Worm (Caenorhabditis elegans) whole organism, midembryonic: ENCODE data around the gene F11E6.6.

Experiments used
- T22C8.4 ChIP-seq: fragments of 200-800 bp; sonication (Bioruptor generic); IDR thresholded peaks from 2 replicates; pipeline ENCODE4 v1.3.6; 2022; ENCODE audit warnings: missing genetic modification characterization, missing compliant biosample characterization
- cog-1 ChIP-seq: sonication (generic microtip); optimal IDR thresholded peaks from 2 replicates; lab custom pipeline; 2016; ENCODE audit warnings: missing genetic modification characterization, missing compliant biosample characterization
- flt-1 ChIP-seq: fragments of 200-800 bp; sonication (Bioruptor generic); IDR thresholded peaks from 2 replicates; pipeline ENCODE4 v1.3.6; 2022; ENCODE audit warnings: missing genetic modification characterization, missing compliant biosample characterization
- klf-2 ChIP-seq: fragments of 200-800 bp; sonication (Bioruptor generic); conservative IDR thresholded peaks from 2 replicates; pipeline ENCODE4 v1.3.6; 2022; ENCODE audit warnings: missing genetic modification reagents, missing genetic modification characterization, missing compliant biosample characterization
- med-1 ChIP-seq: sonication (generic microtip); optimal IDR thresholded peaks from 2 replicates; lab custom pipeline; 2017; ENCODE audit warnings: missing genetic modification characterization, mild to moderate bottlenecking, missing compliant biosample characterization, antibody characterized with exemption, missing genetic modification reagents; ENCODE audit not compliant: insufficient read depth
- ref-1 ChIP-seq: fragments of 200-800 bp; sonication (Bioruptor generic); conservative IDR thresholded peaks from 2 replicates; pipeline ENCODE4 v1.3.6; 2022; ENCODE audit warnings: missing genetic modification reagents, missing genetic modification characterization, missing compliant biosample characterization
- tab-1 ChIP-seq: fragments of 200-800 bp; sonication (Bioruptor generic); IDR thresholded peaks from 2 replicates; pipeline ENCODE4 v1.3.6; 2022; ENCODE audit warnings: missing genetic modification characterization, missing compliant biosample characterization
- ztf-23 ChIP-seq: fragments of 200-800 bp; sonication (Bioruptor generic); IDR thresholded peaks from 2 replicates; pipeline ENCODE4 v1.3.6; 2022; ENCODE audit warnings: missing genetic modification reagents, missing genetic modification characterization, missing compliant biosample characterization
- ztf-29 ChIP-seq: fragments of 200-800 bp; sonication (Bioruptor generic); IDR thresholded peaks from 2 replicates; pipeline ENCODE4 v1.3.6; 2022; ENCODE audit warnings: missing genetic modification reagents, missing genetic modification characterization, missing compliant biosample characterization

The F11E6.6 gene

DNA sequence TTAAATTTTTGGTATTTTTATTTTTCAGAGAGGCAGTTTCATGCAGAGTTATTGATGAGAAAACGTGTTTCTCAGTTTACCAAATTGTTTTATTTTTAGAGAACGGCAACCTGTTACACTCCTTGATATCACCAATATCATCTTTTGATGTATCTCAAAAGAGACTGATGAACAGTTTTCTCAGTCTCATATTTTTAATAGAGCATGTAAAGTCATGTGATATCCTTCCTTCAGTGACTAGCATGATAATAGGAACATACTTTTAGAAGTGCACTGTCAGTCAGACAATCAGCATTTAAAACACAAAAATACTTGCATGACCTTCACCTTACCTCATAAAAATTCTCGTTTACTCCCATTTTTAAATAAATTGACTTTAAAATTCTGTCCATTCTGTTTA lies 23.3 kb downstream of the F11E6.6 start, which contains the start of gene F11E6.11:
Gene F11E6.11, plus strand, starts transcription at position 325 of the 400 bp plus-strand sequence.
- TF ChIP-seq med-1 (no peak), flt-1 (GFP tag; lab: Robert Waterston, UW) (no peak), ztf-23 (GFP tag; lab: Robert Waterston, UW) (no peak), tab-1 (no peak), ref-1 (GFP tag; lab: Robert Waterston, UW) (no peak), T22C8.4 (GFP tag; lab: Robert Waterston, UW) (no peak), cog-1 (no peak), ztf-29 (no peak), klf-2 (GFP tag; lab: Robert Waterston, UW) (no peak)

DNA sequence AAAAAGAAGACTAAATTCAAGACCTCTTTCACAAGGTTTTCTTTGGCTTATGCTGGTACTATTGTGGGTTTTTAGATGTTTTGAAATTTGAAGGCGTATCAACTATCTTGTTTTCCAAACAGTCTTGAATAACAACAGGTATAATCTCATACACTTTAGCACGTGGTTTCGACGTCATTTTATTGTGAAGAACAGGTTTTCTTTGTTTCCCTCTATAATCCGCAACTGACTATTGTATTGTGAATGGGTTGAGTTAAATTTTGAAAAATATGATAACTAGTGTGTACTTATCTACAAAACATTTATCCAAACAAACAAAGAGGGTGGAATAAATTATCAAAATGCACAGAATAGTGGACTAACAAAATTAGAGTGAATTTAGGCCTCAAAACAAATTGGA lies 24.5 kb downstream of the F11E6.6 start:
- TF ChIP-seq tab-1 (no peak), flt-1 (GFP tag; lab: Robert Waterston, UW) (no peak), ref-1 (GFP tag; lab: Robert Waterston, UW) (no peak), cog-1 (no peak), ztf-29 (no peak), T22C8.4 (GFP tag; lab: Robert Waterston, UW) (no peak), klf-2 (GFP tag; lab: Robert Waterston, UW) (no peak), med-1 (no peak), ztf-23 (GFP tag; lab: Robert Waterston, UW) (no peak)

DNA sequence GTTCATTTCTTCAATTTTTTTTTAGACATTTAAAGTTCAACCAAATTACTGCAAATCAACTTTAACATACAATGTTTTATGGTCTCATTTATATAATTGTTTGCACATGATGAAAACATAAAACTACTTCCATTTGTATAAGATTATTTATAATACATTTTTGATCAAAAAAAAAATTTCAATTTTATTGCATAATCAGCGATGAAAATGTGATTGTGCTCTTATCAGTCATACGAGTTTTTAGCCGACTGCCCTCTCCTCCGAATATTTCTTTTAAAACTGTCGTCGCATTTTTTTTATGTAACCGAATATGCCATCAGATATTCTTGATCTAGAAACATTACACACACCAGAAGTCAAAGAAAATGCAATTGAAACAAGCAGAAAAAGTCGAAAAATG lies 25.4 kb downstream of the F11E6.6 start, which contains the start of gene F08A7.1:
Gene F08A7.1, plus strand, starts transcription at position 191 of the 400 bp plus-strand sequence.
- TF ChIP-seq ztf-29 (no peak), med-1 (no peak), ref-1 (GFP tag; lab: Robert Waterston, UW) (no peak), flt-1 (GFP tag; lab: Robert Waterston, UW) (no peak), T22C8.4 (GFP tag; lab: Robert Waterston, UW) (no peak), klf-2 (GFP tag; lab: Robert Waterston, UW) (no peak), tab-1 (no peak), cog-1 (no peak), ztf-23 (GFP tag; lab: Robert Waterston, UW) (no peak)

DNA sequence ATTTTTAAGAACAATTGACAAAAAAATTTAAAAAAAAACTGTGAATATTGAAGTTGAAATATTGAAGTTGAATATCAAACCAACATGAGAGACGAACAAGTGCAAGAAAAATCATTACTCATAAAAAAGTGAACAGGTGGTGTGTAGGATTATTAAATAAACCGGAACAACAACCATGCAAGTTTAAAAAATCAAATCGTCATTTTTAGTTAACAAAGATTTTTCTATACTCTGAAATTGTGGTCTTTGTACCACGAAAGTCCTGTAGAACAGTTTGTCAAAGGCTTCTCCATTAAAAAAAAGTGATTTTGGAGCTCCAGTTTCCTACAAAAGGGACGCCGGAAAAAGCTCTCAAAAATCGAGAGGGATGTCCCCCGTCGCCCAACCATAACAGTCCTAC lies 25.8 kb downstream of the F11E6.6 start, which contains the start of gene C06A12.19:
Gene C06A12.19, minus strand, starts transcription at position 101 of the 400 bp plus-strand sequence.
- TF ChIP-seq tab-1, result no peak
- TF ChIP-seq flt-1 (GFP tag; lab: Robert Waterston, UW), result no peak
- no peak for TF ChIP-seq med-1

DNA sequence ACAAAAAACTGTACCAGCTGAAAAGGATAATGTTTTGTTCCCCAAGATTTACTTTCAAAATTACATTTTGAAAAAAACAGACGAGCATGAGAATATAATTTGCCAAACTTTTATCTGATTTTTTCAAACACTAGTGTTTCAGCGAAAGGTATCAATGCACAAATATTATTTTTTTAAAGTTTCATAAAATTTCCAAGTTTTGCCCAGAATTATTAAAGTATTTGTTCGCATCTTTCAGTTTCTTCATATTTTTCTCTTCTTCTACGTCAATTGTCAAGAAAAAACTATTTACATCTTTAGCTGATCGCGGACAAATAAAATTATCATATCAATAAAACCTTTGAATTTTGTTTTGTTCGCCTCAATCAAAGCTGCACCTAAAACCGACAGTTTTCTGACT lies 28.7 kb downstream of the F11E6.6 start, which contains the start of gene C06A12.8:
Gene C06A12.8, plus strand, starts transcription at position 301 of the 400 bp plus-strand sequence.
- TF ChIP-seq tab-1, result no peak
- TF ChIP-seq med-1, result no peak
- TF ChIP-seq ref-1 (GFP tag; lab: Robert Waterston, UW), result no peak
- TF ChIP-seq ztf-23 (GFP tag; lab: Robert Waterston, UW), result no peak
- no peak for TF ChIP-seq klf-2 (GFP tag; lab: Robert Waterston, UW)
- TF ChIP-seq ztf-29, result no peak
- no peak for TF ChIP-seq cog-1
- no peak for TF ChIP-seq flt-1 (GFP tag; lab: Robert Waterston, UW)
- TF ChIP-seq T22C8.4 (GFP tag; lab: Robert Waterston, UW), result no peak

DNA sequence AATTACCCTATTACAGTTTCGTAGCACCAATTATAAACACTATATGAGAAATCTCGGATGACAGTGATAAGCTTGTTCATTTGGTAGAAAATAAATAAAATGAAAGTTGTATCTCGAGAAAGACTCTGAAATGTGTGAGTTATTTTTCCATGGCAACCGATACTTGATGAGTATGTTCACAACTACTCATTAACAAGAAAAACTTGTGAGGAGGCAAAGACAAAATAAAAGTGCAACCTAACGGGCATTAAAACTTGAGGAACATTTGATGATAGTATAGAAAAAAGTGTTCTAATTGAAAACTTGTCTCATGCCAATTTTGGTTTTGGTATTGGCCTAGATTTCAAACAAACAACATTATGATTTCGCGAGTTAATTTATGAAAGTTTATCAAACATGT lies 29.2 kb downstream of the F11E6.6 start, which contains the start of gene gcy-27:
Gene gcy-27, minus strand, starts transcription at position 101 of the 400 bp plus-strand sequence.
- TF ChIP-seq ref-1 (GFP tag; lab: Robert Waterston, UW) (no peak), ztf-29 (no peak), med-1 (no peak), tab-1 (no peak), klf-2 (GFP tag; lab: Robert Waterston, UW) (no peak), flt-1 (GFP tag; lab: Robert Waterston, UW) (no peak), T22C8.4 (GFP tag; lab: Robert Waterston, UW) (no peak), ztf-23 (GFP tag; lab: Robert Waterston, UW) (no peak), cog-1 (no peak)

DNA sequence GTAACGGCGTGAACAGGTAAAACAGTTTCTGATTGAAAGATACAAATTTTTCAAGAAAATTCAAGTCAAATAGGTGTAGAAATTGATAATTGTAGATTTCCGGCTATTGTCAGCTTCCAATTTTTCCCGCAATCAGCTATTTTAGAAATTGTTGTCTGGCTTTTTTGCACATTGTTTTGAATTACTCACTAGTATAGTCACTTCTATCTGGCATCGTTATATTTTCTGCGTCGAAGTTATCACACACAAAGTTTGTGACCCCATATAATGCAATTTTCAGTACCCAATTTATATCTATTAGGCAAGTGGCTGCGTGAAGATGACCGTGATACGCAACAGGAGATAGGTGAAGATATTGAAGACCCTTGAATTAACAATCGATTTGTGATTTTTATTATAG lies 30.6 kb downstream of the F11E6.6 start:
- TF ChIP-seq tab-1, result no peak
- no peak for TF ChIP-seq ztf-29
- no peak for TF ChIP-seq cog-1
- no peak for TF ChIP-seq ztf-23 (GFP tag; lab: Robert Waterston, UW)
- no peak for TF ChIP-seq T22C8.4 (GFP tag; lab: Robert Waterston, UW)
- TF ChIP-seq med-1, result no peak
- no peak for TF ChIP-seq flt-1 (GFP tag; lab: Robert Waterston, UW)
- TF ChIP-seq ref-1 (GFP tag; lab: Robert Waterston, UW), result no peak
- TF ChIP-seq klf-2 (GFP tag; lab: Robert Waterston, UW), result no peak

DNA sequence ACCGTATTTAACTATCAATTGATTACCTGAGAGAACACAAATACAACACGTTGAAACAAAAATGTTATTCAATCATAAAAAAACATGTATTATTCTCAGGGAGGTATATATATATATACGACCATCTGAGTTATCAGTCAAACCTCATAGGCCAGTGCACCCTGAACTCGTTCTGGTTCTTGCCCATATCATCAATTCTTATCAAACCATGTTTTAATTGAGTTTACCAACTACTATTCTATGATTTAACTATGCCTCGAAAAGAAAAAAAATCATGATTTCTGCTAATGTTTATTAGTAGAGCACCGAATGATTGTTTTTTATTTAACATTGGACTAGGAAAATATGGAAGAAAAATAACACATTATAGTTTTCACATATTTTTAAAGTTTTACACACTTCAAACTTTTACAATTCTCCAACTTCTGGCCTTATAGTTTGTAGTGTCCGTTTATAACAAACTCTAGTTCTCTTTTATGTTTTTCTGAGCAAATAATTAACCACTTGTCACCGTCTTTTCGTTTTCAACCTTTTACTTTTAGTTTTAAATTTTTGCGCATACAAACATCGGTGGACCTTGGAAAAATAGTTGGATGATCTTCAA lies 33.5 kb downstream of the F11E6.6 start:
- TF ChIP-seq ztf-23 (GFP tag; lab: Robert Waterston, UW), result no peak
- no peak for TF ChIP-seq med-1
- TF ChIP-seq cog-1, result no peak
- no peak for TF ChIP-seq klf-2 (GFP tag; lab: Robert Waterston, UW)
- no peak for TF ChIP-seq ztf-29
- no peak for TF ChIP-seq flt-1 (GFP tag; lab: Robert Waterston, UW)
- no peak for TF ChIP-seq tab-1
- TF ChIP-seq T22C8.4 (GFP tag; lab: Robert Waterston, UW), result no peak

DNA sequence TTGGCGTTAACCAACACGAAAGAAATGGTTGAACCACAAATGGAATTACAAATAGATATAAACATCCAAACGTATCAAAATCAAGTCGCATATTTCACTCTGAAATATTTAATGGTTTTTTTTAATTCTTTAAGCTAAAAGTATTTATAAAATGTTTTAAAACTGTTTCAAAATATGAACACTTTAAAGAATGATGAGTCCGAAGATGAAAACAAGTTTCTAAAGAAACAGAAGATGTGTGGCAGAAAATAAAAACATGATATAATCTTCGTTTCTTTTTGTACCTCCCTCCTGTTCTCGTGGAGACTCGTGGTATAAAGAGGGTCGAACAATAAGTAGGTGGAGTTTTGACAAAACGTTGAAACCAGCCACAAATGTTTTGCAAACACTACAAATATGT lies 34.5 kb downstream of the F11E6.6 start, which contains the start of gene lact-6:
Gene lact-6, minus strand, starts transcription at position 101 of the 400 bp plus-strand sequence.
- TF ChIP-seq med-1, result no peak
- no peak for TF ChIP-seq T22C8.4 (GFP tag; lab: Robert Waterston, UW)
- no peak for TF ChIP-seq ztf-29
- no peak for TF ChIP-seq tab-1
- no peak for TF ChIP-seq flt-1 (GFP tag; lab: Robert Waterston, UW)
- TF ChIP-seq ztf-23 (GFP tag; lab: Robert Waterston, UW), result no peak
- no peak for TF ChIP-seq ref-1 (GFP tag; lab: Robert Waterston, UW)
- TF ChIP-seq cog-1, result no peak
- TF ChIP-seq klf-2 (GFP tag; lab: Robert Waterston, UW), result no peak

DNA sequence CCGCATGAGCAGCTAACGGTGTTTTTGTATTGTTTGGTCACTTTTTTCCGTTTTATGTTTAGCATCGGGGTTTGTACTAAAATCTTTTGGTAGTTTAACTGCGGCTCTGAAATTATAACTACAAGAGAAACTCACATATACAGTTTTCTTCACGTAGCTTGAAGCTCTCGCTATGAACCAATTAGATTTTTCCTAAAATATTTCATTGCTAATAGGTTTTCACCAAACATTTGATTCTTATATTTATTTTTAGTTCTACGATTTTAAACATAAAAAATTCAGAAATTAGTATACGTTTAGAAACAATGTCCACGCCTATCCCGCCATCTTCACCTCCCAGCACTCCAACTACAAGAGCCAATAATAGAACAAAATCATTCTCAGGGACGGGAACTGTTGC lies 38.4 kb downstream of the F11E6.6 start, which contains the start of gene C06A12.3:
Gene C06A12.3, plus strand, starts transcription at position 301 of the 400 bp plus-strand sequence.
- TF ChIP-seq med-1 (no peak), T22C8.4 (GFP tag; lab: Robert Waterston, UW) (no peak), ztf-29 (no peak), tab-1 (no peak), klf-2 (GFP tag; lab: Robert Waterston, UW) (no peak), ref-1 (GFP tag; lab: Robert Waterston, UW) (no peak), ztf-23 (GFP tag; lab: Robert Waterston, UW) (no peak), flt-1 (GFP tag; lab: Robert Waterston, UW) (no peak), cog-1 (no peak)
